Worm (Caenorhabditis elegans): ENCODE data around the gene sre-15.

DNA sequence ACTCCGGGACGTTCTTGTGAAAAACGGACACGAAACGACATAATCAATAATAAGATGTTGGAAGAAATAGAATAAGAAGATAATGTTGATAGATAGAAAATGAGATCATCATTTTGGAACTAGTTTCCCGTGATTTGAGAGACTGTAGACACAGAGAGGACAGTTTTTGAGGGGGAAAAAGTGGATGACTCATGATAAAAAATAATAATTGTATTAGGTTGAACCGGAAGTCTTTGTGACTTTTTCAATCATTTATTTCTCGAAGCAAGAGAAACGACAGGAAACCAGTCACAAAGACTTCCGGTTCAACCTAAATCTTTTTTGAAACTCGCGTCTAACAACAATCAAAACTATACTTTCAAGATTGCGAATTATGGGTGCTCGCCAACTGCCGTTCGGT is 17.6 kb downstream of the sre-15 start, which contains the start of gene mlt-3:
- TF ChIP-seq nhr-12 (tag; optimal IDR thresholded peaks at IDR 0.05) (no peak), sem-2 (GFP tag; optimal IDR thresholded peaks at IDR 0.05) (no peak), snpc-4 (tag; optimal IDR thresholded peaks at IDR 0.05) (no peak), lin-13 (tag; optimal IDR thresholded peaks at IDR 0.05) (no peak), nhr-237 (tag; optimal IDR thresholded peaks at IDR 0.05) (no peak), ceh-43 (GFP tag; optimal IDR thresholded peaks at IDR 0.05) (no peak), zip-8 (tag; optimal IDR thresholded peaks at IDR 0.05) (no peak), elt-3 (tag; optimal IDR thresholded peaks at IDR 0.05) (no peak), pha-4 (tag; optimal IDR thresholded peaks at IDR 0.05) (no peak), mls-2 (tag; optimal IDR thresholded peaks at IDR 0.05) (no peak), ham-2 (GFP tag; optimal IDR thresholded peaks at IDR 0.05) (no peak), unc-39 (tag; optimal IDR thresholded peaks at IDR 0.05) (no peak), ceh-83 (GFP tag; optimal IDR thresholded peaks at IDR 0.05) (no peak), unc-62 (GFP tag; optimal IDR thresholded peaks at IDR 0.05) (no peak)
